Worm (Caenorhabditis elegans): ENCODE data around the gene T25D10.1.

The T25D10.1 gene

ce11 chrII:6403233-6403632 is at the start of gene T25D10.1:
Gene T25D10.1, plus strand, starts transcription at chrII:6403401.
- TF ChIP-seq hlh-30 (tag; optimal IDR thresholded peaks at IDR 0.05; ENCODE audit: insufficient read depth) (no peak), rnt-1 (tag; optimal IDR thresholded peaks at IDR 0.05) (no peak), nhr-11 (tag; optimal IDR thresholded peaks at IDR 0.05) (no peak), ceh-45 (GFP tag; IDR thresholded peaks at IDR 0.05) (no peak), pha-4 (tag; optimal IDR thresholded peaks at IDR 0.05) (no peak), pag-3 (tag; optimal IDR thresholded peaks at IDR 0.05; ENCODE audit: borderline replicate concordance) (no peak), tbx-2 (tag; optimal IDR thresholded peaks at IDR 0.05) (no peak), pqm-1 (tag; optimal IDR thresholded peaks at IDR 0.05) (no peak), Y22D7AL.16 (tag; optimal IDR thresholded peaks at IDR 0.05) (no peak), che-1 (tag; optimal IDR thresholded peaks at IDR 0.05) (no peak), tbx-7 (tag; optimal IDR thresholded peaks at IDR 0.05) (no peak), odd-2 (tag; optimal IDR thresholded peaks at IDR 0.05) (no peak), ets-4 (tag; optimal IDR thresholded peaks at IDR 0.05) (no peak), sdc-2 (tag; optimal IDR thresholded peaks at IDR 0.05) (no peak), dve-1 (tag; optimal IDR thresholded peaks at IDR 0.05) (no peak), pros-1 (tag; optimal IDR thresholded peaks at IDR 0.05) (no peak), nhr-232 (tag; optimal IDR thresholded peaks at IDR 0.05) (no peak)

DNA sequence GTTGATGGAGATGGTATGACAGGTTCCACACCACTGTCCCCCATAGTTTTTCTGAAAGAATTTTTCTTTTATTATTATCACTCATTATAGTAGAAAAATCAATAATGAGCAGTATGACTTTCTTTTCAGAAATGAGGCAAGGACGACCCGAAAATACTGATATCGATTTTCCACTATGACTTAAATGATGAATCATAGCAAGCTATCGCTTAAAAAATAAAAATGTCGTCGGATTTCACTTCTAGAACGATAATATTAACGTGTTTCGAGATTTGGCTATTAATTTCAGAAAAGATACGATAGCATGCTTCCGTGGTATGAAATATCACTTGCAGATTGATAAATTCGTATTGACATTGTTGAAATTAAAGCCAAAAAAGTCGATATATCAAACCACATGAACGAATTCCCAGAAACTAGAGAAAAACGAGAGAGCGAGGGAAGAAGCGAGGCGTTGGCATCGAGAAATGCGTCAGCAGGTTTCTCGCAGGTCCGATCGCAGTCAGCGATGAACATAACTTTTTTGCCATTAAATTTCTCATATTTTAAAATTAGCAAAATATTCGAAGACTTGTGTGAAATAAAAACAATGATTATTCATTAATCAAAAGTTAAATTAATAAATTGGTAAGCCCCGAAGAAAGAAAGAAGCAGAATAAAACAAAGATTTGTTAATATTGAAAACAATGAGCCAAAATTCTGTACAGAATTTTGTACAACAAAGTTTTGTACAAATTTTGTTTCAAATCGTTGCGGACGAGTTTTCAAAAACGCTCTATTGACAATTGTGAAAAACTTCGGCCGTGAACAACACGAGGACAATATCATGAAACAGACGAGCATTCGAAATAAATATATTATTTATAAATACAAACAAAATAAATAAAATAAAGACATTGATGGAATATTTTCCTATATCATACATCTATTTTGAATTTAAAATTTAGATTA is 47.5 kb upstream of the T25D10.1 start, which contains the start of gene C32D5.11:
C32D5.11 (minus strand) TSS at position 51 of the 951 bp plus-strand sequence.
- TF ChIP-seq unc-3 (GFP tag; conservative IDR thresholded peaks at IDR 0.05) = 0 out of 2 replicates have a peak, but pooled peaks have one; percentile 13
- TF ChIP-seq unc-3 (tag; optimal IDR thresholded peaks at IDR 0.05) = no peak
- no peak for TF ChIP-seq unc-55 (GFP tag; optimal IDR thresholded peaks at IDR 0.05)
- peak; percentile 20 for TF ChIP-seq elt-2 (tag; optimal IDR thresholded peaks at IDR 0.05)
- peak; percentile 32 for TF ChIP-seq ceh-34 (tag; optimal IDR thresholded peaks at IDR 0.05)
- no peak for TF ChIP-seq gmeb-2 (tag; optimal IDR thresholded peaks at IDR 0.05)
- TF ChIP-seq ama-1 (optimal IDR thresholded peaks at IDR 0.05) = no peak
- TF ChIP-seq eyg-1 (tag; optimal IDR thresholded peaks at IDR 0.05) = no peak
- peak; percentile 51 for TF ChIP-seq tbx-2 (tag; optimal IDR thresholded peaks at IDR 0.05)
- TF ChIP-seq pax-1 (tag; optimal IDR thresholded peaks at IDR 0.05) = peak; percentile 55
- TF ChIP-seq pat-9 (tag; optimal IDR thresholded peaks at IDR 0.05) = no peak
- no peak for TF ChIP-seq nhr-11 (tag; optimal IDR thresholded peaks at IDR 0.05)
- TF ChIP-seq nfya-1 (tag; optimal IDR thresholded peaks at IDR 0.05) = peak; percentile 47
- TF ChIP-seq ceh-31 (tag; optimal IDR thresholded peaks at IDR 0.05) = peak; percentile 25
- TF ChIP-seq ceh-18 (tag; optimal IDR thresholded peaks at IDR 0.05) = peak; percentile 42
- TF ChIP-seq ref-2 (tag; optimal IDR thresholded peaks at IDR 0.05) = peak; percentile 23
- TF ChIP-seq hlh-30 (tag; optimal IDR thresholded peaks at IDR 0.05; ENCODE audit: insufficient read depth) = peak; percentile 38
- TF ChIP-seq ceh-14 (tag; optimal IDR thresholded peaks at IDR 0.05) = peak; percentile 36
- TF ChIP-seq ceh-48 (tag; optimal IDR thresholded peaks at IDR 0.05) = peak; percentile 23
- TF ChIP-seq pqm-1 (tag; optimal IDR thresholded peaks at IDR 0.05) = no peak
- no peak for TF ChIP-seq T23F11.4 (GFP tag; optimal IDR thresholded peaks at IDR 0.05)
- TF ChIP-seq lim-6 (tag; optimal IDR thresholded peaks at IDR 0.05) = no peak

DNA sequence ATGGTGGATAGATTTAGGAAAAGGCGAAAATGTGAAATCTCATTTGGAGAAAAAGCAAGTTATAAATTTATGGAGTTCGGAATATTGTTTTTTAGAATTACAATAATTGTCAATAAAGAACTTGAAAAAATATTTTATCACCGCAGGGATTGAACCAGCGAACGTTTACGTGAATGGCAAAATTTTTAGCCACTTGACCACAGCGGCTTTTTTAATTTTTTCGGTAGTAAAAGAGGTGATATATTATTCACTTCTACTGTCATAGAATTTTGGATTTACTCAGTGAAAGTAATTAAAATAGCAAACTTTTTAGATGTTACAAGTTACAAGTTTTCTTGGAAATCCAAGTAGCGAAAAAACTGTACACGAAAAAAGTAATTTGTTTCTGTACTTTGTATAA is 45.0 kb upstream of the T25D10.1 start:
- TF ChIP-seq ahr-1 (tag; optimal IDR thresholded peaks at IDR 0.05) (no peak), pros-1 (tag; optimal IDR thresholded peaks at IDR 0.05) (no peak), elt-4 (tag; optimal IDR thresholded peaks at IDR 0.05) (no peak), ceh-24 (tag; optimal IDR thresholded peaks at IDR 0.05) (no peak), npax-4 (tag; optimal IDR thresholded peaks at IDR 0.05) (no peak), elt-2 (tag; optimal IDR thresholded peaks at IDR 0.05) (no peak), ceh-14 (tag; optimal IDR thresholded peaks at IDR 0.05) (no peak)
